Worm (Caenorhabditis elegans) whole organism, young adult: ENCODE data around the gene C56G2.22.

Source experiments
- ceh-58 ChIP-seq: fragments of 200-800 bp; sonication (Bioruptor generic); IDR thresholded peaks from 2 replicates; pipeline ENCODE4 v1.3.6; 2022; ENCODE audit warnings: missing genetic modification characterization, missing compliant biosample characterization
- egl-44 ChIP-seq: fragments of 200-800 bp; sonication (Bioruptor generic); IDR thresholded peaks from 2 replicates; pipeline ENCODE4 v1.3.6; 2022; ENCODE audit warnings: missing genetic modification reagents, missing genetic modification characterization, missing compliant biosample characterization
- egrh-3 ChIP-seq: fragments of 200-800 bp; sonication (Bioruptor generic); IDR thresholded peaks from 2 replicates; pipeline ENCODE4 v1.3.6; 2022; ENCODE audit warnings: missing genetic modification reagents, missing genetic modification characterization, missing compliant biosample characterization
- lin-35 ChIP-seq, 3 experiments: fragments of 150-350 bp in 2 of 3; sonication (generic microtip) in 1 of 3; optimal IDR thresholded peaks; 2 replicates each; lab custom pipeline; 2014 to 2018; ENCODE audit warnings: missing biosample characterization in 3 of 3, missing genetic modification characterization in 3 of 3, missing genetic modification reagents in 3 of 3
- madf-10 ChIP-seq: sonication (generic microtip); optimal IDR thresholded peaks from 2 replicates; lab custom pipeline; 2016; ENCODE audit warnings: mild to moderate bottlenecking, missing genetic modification characterization, missing compliant biosample characterization
- zfh-2 ChIP-seq: fragments of 200-800 bp; sonication (Bioruptor generic); conservative IDR thresholded peaks from 2 replicates; pipeline ENCODE4 v1.3.6; 2022; ENCODE audit warnings: missing genetic modification reagents, missing genetic modification characterization, missing compliant biosample characterization
- ztf-3 ChIP-seq: fragments of 200-800 bp; sonication (Bioruptor generic); optimal IDR thresholded peaks from 2 replicates; lab custom pipeline; 2018; ENCODE audit warnings: mild to moderate bottlenecking, missing genetic modification characterization, missing compliant biosample characterization

- TF ChIP-seq zfh-2 (GFP tag; lab: Robert Waterston, UW) = no peak
- TF ChIP-seq lin-35 (GFP tag; optimal IDR thresholded peaks at IDR 0.05; lab: Kevin White, UChicago) = no peak
- no peak for TF ChIP-seq madf-10
- TF ChIP-seq ztf-3 (GFP tag; lab: Kevin White, UChicago) = no peak
- TF ChIP-seq ceh-58 (GFP tag; lab: Robert Waterston, UW) = no peak
- no peak for TF ChIP-seq egrh-3
- no peak for TF ChIP-seq egl-44
Observed at ce11 chrIII:6345968-6346498, at the start of gene C56G2.22, which contains the start of gene trmt-10C.2.
